Worm (Caenorhabditis elegans) whole organism, mixed stage, embryonic: ENCODE measurements around the gene srg-17.

Experiments used
- elt-3 ChIP-seq: fragments of 150-350 bp; optimal IDR thresholded peaks from 2 replicates; lab custom pipeline; 2014; ENCODE audit warnings: missing biosample characterization, missing genetic modification characterization
- lin-13 ChIP-seq: fragments of 150-350 bp; optimal IDR thresholded peaks from 2 replicates; lab custom pipeline; 2014; ENCODE audit warnings: missing biosample characterization, missing genetic modification characterization
- mep-1 ChIP-seq: fragments of 150-350 bp; optimal IDR thresholded peaks from 2 replicates; lab custom pipeline; 2017; ENCODE audit warnings: missing biosample characterization, missing genetic modification reagents, missing genetic modification characterization, inconsistent platforms
- nhr-12 ChIP-seq: fragments of 150-350 bp; optimal IDR thresholded peaks from 2 replicates; lab custom pipeline; 2014; ENCODE audit warnings: missing biosample characterization, missing genetic modification characterization
- nhr-28 ChIP-seq: fragments of 150-350 bp; optimal IDR thresholded peaks from 2 replicates; lab custom pipeline; 2014; ENCODE audit warnings: missing biosample characterization, missing genetic modification characterization
- pha-4 ChIP-seq: fragments of 150-350 bp; optimal IDR thresholded peaks from 2 replicates; lab custom pipeline; 2018; ENCODE audit warnings: missing biosample characterization, missing genetic modification reagents, missing genetic modification characterization

ce11 chrII:12518809-12519344 is 45.4 kb downstream of the srg-17 start, which contains the start of gene srh-70:
- no peak for TF ChIP-seq elt-3
- TF ChIP-seq mep-1, result no peak
- TF ChIP-seq lin-13 (tag; lab: Kevin White, UChicago), result no peak
- TF ChIP-seq nhr-28 (tag; lab: Kevin White, UChicago), result no peak
- TF ChIP-seq nhr-12 (tag; lab: Kevin White, UChicago), result no peak
- TF ChIP-seq pha-4 (tag; lab: Kevin White, UChicago), result no peak
